Worm (Caenorhabditis elegans): Measurements from ENCODE around the gene T12D8.10.

ce11 chrIII:13659028-13659427 lies 16.9 kb upstream of the T12D8.10 start:
- TF ChIP-seq nhr-76 (tag; optimal IDR thresholded peaks at IDR 0.05) (no peak), tbx-8 (GFP tag; optimal IDR thresholded peaks at IDR 0.05) (no peak), elt-3 (tag; optimal IDR thresholded peaks at IDR 0.05) (no peak), mep-1 (tag; optimal IDR thresholded peaks at IDR 0.05) (no peak)

All from whole organism, mixed stage, embryonic.